Worm (Caenorhabditis elegans) whole organism, mixed stage, embryonic: Measurements from ENCODE around the gene R09E10.8.

Experiments
- ceh-39 ChIP-seq: fragments of 150-350 bp; optimal IDR thresholded peaks from 2 replicates; lab custom pipeline; 2014; ENCODE audit warnings: missing biosample characterization, missing genetic modification characterization
- ces-1 ChIP-seq: fragments of 150-350 bp; optimal IDR thresholded peaks from 2 replicates; lab custom pipeline; 2014; ENCODE audit warnings: missing biosample characterization, missing genetic modification reagents, missing genetic modification characterization
- drap-1 ChIP-seq: fragments of 200-800 bp; sonication (Bioruptor generic); optimal IDR thresholded peaks from 3 replicates; lab custom pipeline; 2018; ENCODE audit warnings: mild to moderate bottlenecking, missing genetic modification characterization, missing compliant biosample characterization
- lsy-2 ChIP-seq: fragments of 150-350 bp; optimal IDR thresholded peaks from 2 replicates; lab custom pipeline; 2014; ENCODE audit warnings: missing biosample characterization, missing genetic modification characterization
- mls-2 ChIP-seq: sonication (generic microtip); optimal IDR thresholded peaks from 2 replicates; lab custom pipeline; 2016; ENCODE audit warnings: mild to moderate bottlenecking, missing genetic modification characterization, moderate library complexity, missing compliant biosample characterization
- nhr-2 ChIP-seq: fragments of 150-350 bp; optimal IDR thresholded peaks from 2 replicates; lab custom pipeline; 2014; ENCODE audit warnings: missing biosample characterization, missing genetic modification characterization
- nhr-237 ChIP-seq: fragments of 150-350 bp; optimal IDR thresholded peaks from 2 replicates; lab custom pipeline; 2014; ENCODE audit warnings: missing biosample characterization, missing genetic modification characterization
- nhr-28 ChIP-seq: fragments of 150-350 bp; optimal IDR thresholded peaks from 2 replicates; lab custom pipeline; 2014; ENCODE audit warnings: missing biosample characterization, missing genetic modification characterization
- nhr-76 ChIP-seq: sonication (generic microtip); optimal IDR thresholded peaks from 2 replicates; lab custom pipeline; 2017; ENCODE audit warnings: missing biosample characterization, missing genetic modification characterization
- snpc-4 ChIP-seq: fragments of 150-350 bp; optimal IDR thresholded peaks from 2 replicates; lab custom pipeline; 2014; ENCODE audit warnings: missing biosample characterization, missing genetic modification characterization
- unc-120 ChIP-seq: sonication (generic microtip); optimal IDR thresholded peaks from 2 replicates; lab custom pipeline; 2017; ENCODE audit warnings: missing genetic modification characterization, missing compliant biosample characterization; ENCODE audit not compliant: poor library complexity, severe bottlenecking
- unc-39 ChIP-seq: fragments of 150-350 bp; optimal IDR thresholded peaks from 2 replicates; lab custom pipeline; 2014; ENCODE audit warnings: missing biosample characterization, missing genetic modification characterization
- unc-62 ChIP-seq: fragments of 150-350 bp; optimal IDR thresholded peaks from 2 replicates; lab custom pipeline; 2014; ENCODE audit warnings: missing biosample characterization, missing genetic modification reagents, missing genetic modification characterization
- ztf-11 ChIP-seq: fragments of 150-350 bp; optimal IDR thresholded peaks from 2 replicates; lab custom pipeline; 2014; ENCODE audit warnings: missing biosample characterization, missing genetic modification characterization

- no peak for TF ChIP-seq mls-2 (tag; lab: Kevin White, UChicago)
- no peak for TF ChIP-seq nhr-2 (tag; lab: Kevin White, UChicago)
- no peak for TF ChIP-seq nhr-28 (tag; lab: Kevin White, UChicago)
- TF ChIP-seq unc-62: no peak
- no peak for TF ChIP-seq nhr-237
- no peak for TF ChIP-seq nhr-76
- TF ChIP-seq ztf-11 (tag; lab: Kevin White, UChicago): no peak
- no peak for TF ChIP-seq unc-39 (tag; lab: Kevin White, UChicago)
- no peak for TF ChIP-seq drap-1 (GFP tag; lab: Kevin White, UChicago)
- no peak for TF ChIP-seq snpc-4
- no peak for TF ChIP-seq ceh-39 (tag; lab: Kevin White, UChicago)
- TF ChIP-seq ces-1: no peak
- no peak for TF ChIP-seq unc-120 (tag; lab: Kevin White, UChicago)
- no peak for TF ChIP-seq lsy-2
Measured at ce11 chrIV:10295084-10295483, 15.1 kb downstream of the R09E10.8 start, which contains the start of gene R09E10.13.
